Fruit fly (Drosophila melanogaster): ENCODE measurements around the gene CG44422.
A peak's percentile ranks its signal among the peaks of the same experiment; 100 is the strongest.

The CG44422 gene

DNA sequence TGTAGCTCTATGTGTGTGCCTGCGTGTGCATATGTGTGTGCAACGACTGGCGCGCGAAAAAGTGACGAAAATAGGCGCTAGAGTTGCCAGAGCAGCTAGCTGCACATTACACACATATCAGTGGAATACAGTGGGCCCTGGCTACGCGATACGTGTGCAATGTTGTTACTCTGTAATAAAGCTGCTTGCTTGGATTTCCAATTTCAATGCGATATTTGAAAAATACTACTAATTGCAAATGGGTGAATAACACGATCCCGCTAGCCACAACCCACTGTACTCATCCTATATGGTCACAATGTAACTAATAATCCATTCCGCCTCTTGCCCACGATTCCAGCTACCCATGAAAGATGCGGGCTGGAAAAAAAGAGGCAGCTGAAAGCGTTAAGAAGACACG lies 48.8 kb upstream of the CG44422 start (continued):
- TF ChIP-seq Hey (tag; optimal IDR thresholded peaks at IDR 0.05) (peak; percentile 78), al (GFP tag; IDR thresholded peaks at IDR 0.05) (peak; percentile 89), CG30020 (tag; optimal IDR thresholded peaks at IDR 0.05) (peak; percentile 50), inv (GFP tag; IDR thresholded peaks at IDR 0.05; ENCODE audit: partially characterized antibody) (no peak), CG14050 (GFP tag; IDR thresholded peaks at IDR 0.05) (peak; percentile 93), Dip2 (GFP tag; IDR thresholded peaks at IDR 0.05) (0 out of 2 replicates have a peak, but pooled peaks have one; percentile 32), Bdp1 (GFP tag; optimal IDR thresholded peaks at IDR 0.05) (peak; percentile 84), Chrac-16 (GFP tag; optimal IDR thresholded peaks at IDR 0.05) (peak; percentile 93), CG10267 (tag; optimal IDR thresholded peaks at IDR 0.05) (peak; percentile 72), zen (tag; optimal IDR thresholded peaks at IDR 0.05) (peak; percentile 81), CG8089 (GFP tag; optimal IDR thresholded peaks at IDR 0.05) (peak; percentile 88), Med (GFP tag) (peak; percentile 99), CG15073 (GFP tag; optimal IDR thresholded peaks at IDR 0.05) (peak; percentile 75), exex (tag; optimal IDR thresholded peaks at IDR 0.05) (no peak), Elba2 (GFP tag; optimal IDR thresholded peaks at IDR 0.05) (peak; percentile 49), Dek (tag; optimal IDR thresholded peaks at IDR 0.05) (peak; percentile 88), phol (tag; optimal IDR thresholded peaks at IDR 0.05) (peak; percentile 89), Fer2 (tag; optimal IDR thresholded peaks at IDR 0.05) (peak; percentile 79), nerfin-2 (GFP tag; IDR thresholded peaks at IDR 0.05; ENCODE audit: partially characterized antibody) (no peak), CG7556 (GFP tag; optimal IDR thresholded peaks at IDR 0.05) (peak; percentile 87), CG13424 (tag; optimal IDR thresholded peaks at IDR 0.05) (peak; percentile 92), amos (GFP tag; IDR thresholded peaks at IDR 0.05; ENCODE audit: partially characterized antibody) (no peak), vfl (GFP tag; optimal IDR thresholded peaks at IDR 0.05) (peak; percentile 84), btn (GFP tag; optimal IDR thresholded peaks at IDR 0.05) (peak; percentile 89), CHES-1-like (GFP tag; optimal IDR thresholded peaks at IDR 0.05) (peak; percentile 90), ranshi (GFP tag; IDR thresholded peaks at IDR 0.05) (peak; percentile 96), CG10979 (tag; optimal IDR thresholded peaks at IDR 0.05) (peak; percentile 87), CG14014 (GFP tag; IDR thresholded peaks at IDR 0.05) (peak; percentile 95), BtbVII (GFP tag; optimal IDR thresholded peaks at IDR 0.05) (peak; percentile 87), CG1529 (GFP tag; optimal IDR thresholded peaks at IDR 0.05) (peak; percentile 88), CG32772 (GFP tag; IDR thresholded peaks at IDR 0.05) (peak; percentile 95), CG3065 (GFP tag; optimal IDR thresholded peaks at IDR 0.05) (peak; percentile 68), CG9876 (GFP tag; optimal IDR thresholded peaks at IDR 0.05) (peak; percentile 93), ara (GFP tag; IDR thresholded peaks at IDR 0.05) (peak; percentile 93), Rfx (GFP tag; IDR thresholded peaks at IDR 0.05) (peak; percentile 96), Bteb2 (GFP tag; optimal IDR thresholded peaks at IDR 0.05) (peak; percentile 70), ham (GFP tag; IDR thresholded peaks at IDR 0.05) (0 out of 2 replicates have a peak, but pooled peaks have one; percentile 59), corto (GFP tag; optimal IDR thresholded peaks at IDR 0.05) (no peak), esg (GFP tag; conservative IDR thresholded peaks at IDR 0.05) (peak; percentile 93), emc (GFP tag; optimal IDR thresholded peaks at IDR 0.05) (peak; percentile 80), CG6813 (GFP tag; optimal IDR thresholded peaks at IDR 0.05) (peak; percentile 91), Awh (GFP tag; IDR thresholded peaks at IDR 0.05) (peak; percentile 95), CG5180 (GFP tag; optimal IDR thresholded peaks at IDR 0.05) (peak; percentile 85), CG4707 (GFP tag; optimal IDR thresholded peaks at IDR 0.05) (peak; percentile 86), ind (GFP tag; optimal IDR thresholded peaks at IDR 0.05) (peak; percentile 97), CG10462 (GFP tag; optimal IDR thresholded peaks at IDR 0.05) (peak; percentile 88), pfk (GFP tag; optimal IDR thresholded peaks at IDR 0.05) (no peak), aop (GFP tag; IDR thresholded peaks at IDR 0.05) (peak; percentile 86), sr (GFP tag; IDR thresholded peaks at IDR 0.05) (peak; percentile 87), tna (GFP tag; IDR thresholded peaks at IDR 0.05; ENCODE audit: partially characterized antibody) (0 out of 2 replicates have a peak, but pooled peaks have one; percentile 16)
